Fruit fly (Drosophila melanogaster) whole organism, pupa: ENCODE measurements around the gene vn.

Experiments
- CG10348 ChIP-seq: fragments of 200-800 bp; sonication (Bioruptor generic); IDR thresholded peaks from 2 replicates; pipeline ENCODE4 v1.3.6; 2022; ENCODE audit warnings: missing biosample characterization, missing genetic modification characterization
- CG12605 ChIP-seq: fragments of 200-800 bp; sonication (Bioruptor generic); IDR thresholded peaks from 2 replicates; pipeline ENCODE4 v1.3.6; 2022; ENCODE audit warnings: missing biosample characterization, missing genetic modification characterization
- CG13204 ChIP-seq: fragments of 200-800 bp; sonication (Bioruptor generic); optimal IDR thresholded peaks from 2 replicates; lab custom pipeline; 2018; ENCODE audit warnings: missing biosample characterization, mild to moderate bottlenecking, missing genetic modification characterization, moderate library complexity
- CG14655 ChIP-seq: fragments of 200-800 bp; sonication (Bioruptor generic); optimal IDR thresholded peaks from 3 replicates; lab custom pipeline; 2017; ENCODE audit warnings: mild to moderate bottlenecking, missing biosample characterization, missing genetic modification reagents, missing genetic modification characterization
- CG15710 ChIP-seq: fragments of 200-800 bp; sonication (Bioruptor generic); optimal IDR thresholded peaks from 2 replicates; lab custom pipeline; 2018; ENCODE audit warnings: missing biosample characterization, mild to moderate bottlenecking, missing genetic modification characterization, moderate library complexity
- CG17806 ChIP-seq: fragments of 200-800 bp; sonication (Bioruptor generic); optimal IDR thresholded peaks from 2 replicates; lab custom pipeline; 2018; ENCODE audit warnings: missing biosample characterization, mild to moderate bottlenecking, missing genetic modification characterization, moderate library complexity
- CG32121 ChIP-seq: fragments of 200-800 bp; sonication (Bioruptor generic); IDR thresholded peaks from 2 replicates; pipeline ENCODE4 v1.3.6; 2022; ENCODE audit warnings: missing biosample characterization, missing genetic modification characterization
- CG34367 ChIP-seq: fragments of 200-800 bp; sonication (Bioruptor generic); optimal IDR thresholded peaks from 2 replicates; lab custom pipeline; 2018; ENCODE audit warnings: missing biosample characterization, mild to moderate bottlenecking, missing genetic modification characterization
- CG4496 ChIP-seq: fragments of 200-800 bp; sonication (Bioruptor generic); IDR thresholded peaks from 3 replicates; pipeline ENCODE4 v1.3.6; 2022; ENCODE audit warnings: missing biosample characterization, missing genetic modification characterization
- CG8159 ChIP-seq: fragments of 200-800 bp; sonication (Bioruptor generic); optimal IDR thresholded peaks from 3 replicates; lab custom pipeline; 2018; ENCODE audit warnings: missing biosample characterization, mild to moderate bottlenecking, missing genetic modification characterization, moderate library complexity
- CG8301 ChIP-seq: fragments of 200-800 bp; sonication (Bioruptor generic); optimal IDR thresholded peaks from 2 replicates; lab custom pipeline; 2018; ENCODE audit warnings: missing biosample characterization, mild to moderate bottlenecking, missing genetic modification characterization
- CG9948 ChIP-seq: fragments of 200-800 bp; sonication (Bioruptor generic); optimal IDR thresholded peaks from 2 replicates; lab custom pipeline; 2018; ENCODE audit warnings: missing biosample characterization, mild to moderate bottlenecking, missing genetic modification characterization, moderate library complexity
- D1 ChIP-seq: fragments of 200-800 bp; sonication (Bioruptor generic); optimal IDR thresholded peaks from 2 replicates; lab custom pipeline; 2018; ENCODE audit warnings: missing biosample characterization, mild to moderate bottlenecking, missing genetic modification characterization, moderate library complexity
- EcR ChIP-seq: fragments of 200-800 bp; sonication (Bioruptor generic); optimal IDR thresholded peaks from 3 replicates; lab custom pipeline; 2019; ENCODE audit warnings: missing biosample characterization, missing genetic modification characterization, mild to moderate bottlenecking, moderate library complexity, missing genetic modification reagents
- Ets98B ChIP-seq: fragments of 200-800 bp; sonication (Bioruptor generic); IDR thresholded peaks from 2 replicates; pipeline ENCODE4 v1.3.6; 2022; ENCODE audit warnings: missing biosample characterization, missing genetic modification characterization
- Pif1A ChIP-seq: fragments of 200-800 bp; sonication (Bioruptor generic); optimal IDR thresholded peaks from 3 replicates; lab custom pipeline; 2016; ENCODE audit warnings: missing biosample characterization, missing genetic modification characterization
- Pif1B ChIP-seq: fragments of 200-800 bp; sonication (Bioruptor generic); optimal IDR thresholded peaks from 3 replicates; lab custom pipeline; 2016; ENCODE audit warnings: missing biosample characterization, missing genetic modification characterization
- Snoo ChIP-seq: fragments of 200-800 bp; sonication (Bioruptor generic); optimal IDR thresholded peaks from 3 replicates; lab custom pipeline; 2017; ENCODE audit warnings: missing biosample characterization, mild to moderate bottlenecking, missing genetic modification characterization, inconsistent platforms
- fd96Ca ChIP-seq: fragments of 200-800 bp; sonication (Bioruptor generic); IDR thresholded peaks from 3 replicates; pipeline ENCODE4 v1.3.6; 2022; ENCODE audit warnings: missing biosample characterization, missing genetic modification characterization
- gl ChIP-seq: fragments of 200-800 bp; sonication (Bioruptor generic); optimal IDR thresholded peaks from 2 replicates; lab custom pipeline; 2018; ENCODE audit warnings: missing biosample characterization, mild to moderate bottlenecking, missing genetic modification characterization
- rn ChIP-seq: fragments of 200-800 bp; sonication (Bioruptor generic); IDR thresholded peaks from 2 replicates; pipeline ENCODE4 v1.3.6; 2022; ENCODE audit warnings: missing biosample characterization, missing genetic modification characterization

vn gene

dm6 chr3L:5845466-5845865, at the start of gene vn:
Gene vn, minus strand, starts transcription at chr3L:5845664.
- TF ChIP-seq CG15710 (tag; lab: Kevin White, UChicago) (no peak), CG12605 (peak; percentile 35; the same call in 1 of the 2 replicates), CG13204 (peak; percentile 44), CG34367 (no peak), EcR (GFP tag; lab: Kevin White, UChicago) (no peak), CG14655 (no peak), CG4496 (GFP tag; lab: Robert Waterston, UW) (no peak), gl (no peak), Ets98B (GFP tag; lab: Robert Waterston, UW) (peak; percentile 59), CG9948 (tag; lab: Kevin White, UChicago) (no peak), Pif1B (no peak), D1 (tag; lab: Kevin White, UChicago) (no peak), CG8301 (no peak), Snoo (no peak), CG10348 (GFP tag; lab: Robert Waterston, UW) (no peak), rn (GFP tag; lab: Robert Waterston, UW) (no peak), CG32121 (GFP tag; lab: Robert Waterston, UW) (peak; percentile 49; the same call in 1 of the 2 replicates), CG17806 (tag; lab: Kevin White, UChicago) (no peak), fd96Ca (GFP tag; lab: Robert Waterston, UW) (0 out of 3 replicates have a peak, but pooled peaks have one; percentile 50)

- no peak for TF ChIP-seq Ets98B (GFP tag; lab: Robert Waterston, UW)
- TF ChIP-seq CG17806 (tag; lab: Kevin White, UChicago), result no peak
- TF ChIP-seq CG14655, result no peak
- no peak for TF ChIP-seq CG34367
- TF ChIP-seq CG15710 (tag; lab: Kevin White, UChicago), result no peak
- TF ChIP-seq D1 (tag; lab: Kevin White, UChicago), result no peak
- no peak for TF ChIP-seq CG10348 (GFP tag; lab: Robert Waterston, UW)
- TF ChIP-seq CG8159 (tag; lab: Kevin White, UChicago), result no peak
- no peak for TF ChIP-seq fd96Ca (GFP tag; lab: Robert Waterston, UW)
- no peak for TF ChIP-seq CG12605
- TF ChIP-seq Pif1B, result no peak
- TF ChIP-seq CG9948 (tag; lab: Kevin White, UChicago), result no peak
- TF ChIP-seq EcR (GFP tag; lab: Kevin White, UChicago), result no peak
- TF ChIP-seq CG4496 (GFP tag; lab: Robert Waterston, UW), result no peak
- no peak for TF ChIP-seq CG8301
- TF ChIP-seq CG32121 (GFP tag; lab: Robert Waterston, UW), result no peak
- no peak for TF ChIP-seq gl
These were observed 47.6 kb upstream of the vn start for dm6 chr3L:5893063-5893462.

- TF ChIP-seq Pif1B, result no peak
- no peak for TF ChIP-seq CG34367
- no peak for TF ChIP-seq CG32121 (GFP tag; lab: Robert Waterston, UW)
- TF ChIP-seq D1 (tag; lab: Kevin White, UChicago), result no peak
- no peak for TF ChIP-seq rn (GFP tag; lab: Robert Waterston, UW)
These were observed 46.3 kb upstream of the vn start for dm6 chr3L:5891812-5892211.

- no peak for TF ChIP-seq EcR (GFP tag; lab: Kevin White, UChicago)
- TF ChIP-seq CG9948 (tag; lab: Kevin White, UChicago), result no peak
These were observed 45.6 kb upstream of the vn start for dm6 chr3L:5891114-5891513.

- no peak for TF ChIP-seq CG32121 (GFP tag; lab: Robert Waterston, UW)
- TF ChIP-seq Pif1B, result no peak
- no peak for TF ChIP-seq CG13204
- TF ChIP-seq CG12605, result no peak
- TF ChIP-seq CG4496 (GFP tag; lab: Robert Waterston, UW), result no peak
- TF ChIP-seq CG14655, result no peak
- TF ChIP-seq Ets98B (GFP tag; lab: Robert Waterston, UW), result no peak
- no peak for TF ChIP-seq CG8159 (tag; lab: Kevin White, UChicago)
- TF ChIP-seq CG34367, result no peak
- TF ChIP-seq CG17806 (tag; lab: Kevin White, UChicago), result no peak
- TF ChIP-seq gl, result no peak
- no peak for TF ChIP-seq rn (GFP tag; lab: Robert Waterston, UW)
- TF ChIP-seq CG9948 (tag; lab: Kevin White, UChicago), result no peak
- no peak for TF ChIP-seq Pif1A (GFP tag; lab: Kevin White, UChicago)
- no peak for TF ChIP-seq CG8301
- TF ChIP-seq D1 (tag; lab: Kevin White, UChicago), result no peak
- no peak for TF ChIP-seq EcR (GFP tag; lab: Kevin White, UChicago)
These were observed 39.3 kb upstream of the vn start for dm6 chr3L:5884735-5885134.

- TF ChIP-seq CG34367 (no peak), Snoo (no peak), CG13204 (no peak), D1 (tag; lab: Kevin White, UChicago) (no peak), CG17806 (tag; lab: Kevin White, UChicago) (no peak), CG8301 (no peak), Pif1B (no peak), rn (GFP tag; lab: Robert Waterston, UW) (no peak), CG8159 (tag; lab: Kevin White, UChicago) (no peak), gl (no peak), CG10348 (GFP tag; lab: Robert Waterston, UW) (no peak), Pif1A (GFP tag; lab: Kevin White, UChicago) (no peak), fd96Ca (GFP tag; lab: Robert Waterston, UW) (no peak), CG32121 (GFP tag; lab: Robert Waterston, UW) (no peak), CG9948 (tag; lab: Kevin White, UChicago) (no peak), CG12605 (no peak)
These were observed 36.6 kb upstream of the vn start, which contains the start of gene CG13287 for dm6 chr3L:5882209-5882403. Gene CG13287, plus strand, starts transcription at chr3L:5882304.
